Worm (Caenorhabditis elegans) whole organism, L4/young adult: Measurements from ENCODE around the gene H35B03.1.

Experiments
- W03F9.2 ChIP-seq: fragments of 150-350 bp; optimal IDR thresholded peaks from 2 replicates; lab custom pipeline; 2014; ENCODE audit warnings: missing biosample characterization, missing genetic modification characterization
- him-1 ChIP-seq: sonication (generic microtip); optimal IDR thresholded peaks from 2 replicates; lab custom pipeline; 2016; ENCODE audit warnings: missing genotype, missing genetic modification reagents, missing genetic modification characterization, missing compliant biosample characterization

DNA sequence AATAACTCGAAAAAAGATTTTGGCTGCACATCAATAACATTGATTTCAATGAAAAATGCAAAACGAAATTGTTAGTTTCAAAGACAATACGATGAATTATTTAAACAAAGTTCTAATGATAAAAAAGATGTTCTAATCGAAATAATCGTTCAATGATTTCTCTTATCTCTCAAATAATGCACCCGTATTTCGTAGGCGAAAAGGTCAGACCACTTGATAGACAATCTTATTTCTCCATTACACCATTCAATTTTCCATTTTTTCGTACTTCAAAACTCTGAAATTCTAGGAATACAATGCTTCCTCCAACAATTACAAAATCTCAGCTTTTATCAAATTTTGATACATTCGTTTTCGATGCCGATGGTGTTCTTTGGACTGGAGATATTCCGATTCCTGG, 18.7 kb downstream of the H35B03.1 start, which contains the start of gene C45E5.1:
- no peak for TF ChIP-seq W03F9.2 (tag; lab: Kevin White, UChicago)
- no peak for TF ChIP-seq him-1
